Fruit fly (Drosophila melanogaster): ENCODE results near the gene Rab1.

Gene Rab1

DNA sequence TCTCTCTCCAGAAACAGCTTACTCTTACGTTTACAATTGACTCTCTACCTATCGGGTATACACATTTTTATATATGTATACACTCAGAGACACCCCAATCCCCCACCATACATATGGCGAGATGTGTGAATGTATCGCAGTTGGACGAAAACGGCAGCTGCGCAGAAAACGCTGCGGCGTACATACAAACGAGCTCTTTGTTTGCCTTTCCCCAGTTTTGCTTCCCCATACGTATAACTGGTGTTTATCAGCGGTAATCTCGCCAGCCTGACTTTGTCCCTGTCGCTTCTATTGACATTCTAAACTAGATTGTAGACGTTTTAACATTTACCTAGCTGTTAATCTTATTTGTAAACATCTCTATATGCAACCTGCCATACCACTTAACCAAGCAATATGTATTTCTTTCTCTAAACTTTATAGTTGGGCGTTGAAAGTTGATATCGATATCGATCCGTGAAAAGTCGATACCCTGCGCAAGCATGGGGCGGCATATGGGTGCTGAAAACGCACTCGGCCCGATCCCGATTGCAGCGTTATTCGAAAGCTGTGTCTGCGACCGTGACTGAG, 28.6 kb upstream of the Rab1 start (continued):
- peak; percentile 82 for TF ChIP-seq CG10431 (GFP tag; optimal IDR thresholded peaks at IDR 0.05)
- TF ChIP-seq CG13123 (GFP tag; optimal IDR thresholded peaks at IDR 0.05): peak; percentile 49
- peak; percentile 76 for TF ChIP-seq Lhr (GFP tag; optimal IDR thresholded peaks at IDR 0.05)
- peak; percentile 15 to 70 for TF ChIP-seq bsh (GFP tag; optimal IDR thresholded peaks at IDR 0.05)
- no peak for TF ChIP-seq MESR4 (GFP tag; optimal IDR thresholded peaks at IDR 0.05)
- TF ChIP-seq CG11247 (GFP tag; IDR thresholded peaks at IDR 0.05): no peak
- TF ChIP-seq ERR (GFP tag; optimal IDR thresholded peaks at IDR 0.05): peak; percentile 71
- TF ChIP-seq tap (tag; optimal IDR thresholded peaks at IDR 0.05): peak; percentile 64
- peak; percentile 10 for TF ChIP-seq CG15479 (GFP tag; optimal IDR thresholded peaks at IDR 0.05)
- peak; percentile 89 for TF ChIP-seq schlank (tag; optimal IDR thresholded peaks at IDR 0.05)
- TF ChIP-seq D19B (GFP tag; optimal IDR thresholded peaks at IDR 0.05): peak; percentile 16
- TF ChIP-seq Spps (tag; optimal IDR thresholded peaks at IDR 0.05): peak; percentile 45
- peak; percentile 72 for TF ChIP-seq CG18011 (GFP tag; optimal IDR thresholded peaks at IDR 0.05)
- TF ChIP-seq CG15696 (tag; optimal IDR thresholded peaks at IDR 0.05): peak; percentile 81
- TF ChIP-seq sqz (GFP tag; optimal IDR thresholded peaks at IDR 0.05): peak; percentile 81
- TF ChIP-seq CG42726 (GFP tag; IDR thresholded peaks at IDR 0.05; ENCODE audit: partially characterized antibody): no peak
- no peak for TF ChIP-seq aop (GFP tag; IDR thresholded peaks at IDR 0.05)
- peak; percentile 78 for TF ChIP-seq ewg (GFP tag; optimal IDR thresholded peaks at IDR 0.05)
- TF ChIP-seq CG34224 (GFP tag; IDR thresholded peaks at IDR 0.05; ENCODE audit: partially characterized antibody): no peak
- TF ChIP-seq dan (GFP tag; IDR thresholded peaks at IDR 0.05): no peak
- peak; percentile 50 for TF ChIP-seq jumu (GFP tag; optimal IDR thresholded peaks at IDR 0.05)
- peak; percentile 33 for TF ChIP-seq emc (GFP tag; optimal IDR thresholded peaks at IDR 0.05)
- peak; percentile 69 for TF ChIP-seq gem (tag; optimal IDR thresholded peaks at IDR 0.05)
- TF ChIP-seq chif (GFP tag; optimal IDR thresholded peaks at IDR 0.05): peak in 1 of 2 experiments; percentile 2
- TF ChIP-seq Ravus (GFP tag; IDR thresholded peaks at IDR 0.05): no peak
- TF ChIP-seq trh (GFP tag; optimal IDR thresholded peaks at IDR 0.05): peak; percentile 8
- peak; percentile 68 for TF ChIP-seq CG8924 (tag; optimal IDR thresholded peaks at IDR 0.05)
- peak; percentile 48 for TF ChIP-seq Nf-YB (GFP tag; optimal IDR thresholded peaks at IDR 0.05)
- peak; percentile 60 for TF ChIP-seq Camta (GFP tag; optimal IDR thresholded peaks at IDR 0.05)
- TF ChIP-seq Sox102F (GFP tag; optimal IDR thresholded peaks at IDR 0.05): peak; percentile 55
- TF ChIP-seq jing (GFP tag; optimal IDR thresholded peaks at IDR 0.05): no peak
- TF ChIP-seq CG11723 (GFP tag; optimal IDR thresholded peaks at IDR 0.05): peak; percentile 57
- no peak for TF ChIP-seq Nf-YA (GFP tag; IDR thresholded peaks at IDR 0.05)
- peak; percentile 44 for TF ChIP-seq TFAM (GFP tag; optimal IDR thresholded peaks at IDR 0.05)
- TF ChIP-seq CG4854 (GFP tag; optimal IDR thresholded peaks at IDR 0.05): peak; percentile 68
- no peak for TF ChIP-seq CG10565 (GFP tag; optimal IDR thresholded peaks at IDR 0.05)
- TF ChIP-seq CG14965 (GFP tag; optimal IDR thresholded peaks at IDR 0.05; ENCODE audit: borderline replicate concordance): peak; percentile 72
- peak; percentile 82 for TF ChIP-seq eyg (GFP tag; optimal IDR thresholded peaks at IDR 0.05)
- peak; percentile 56 for TF ChIP-seq her (GFP tag; optimal IDR thresholded peaks at IDR 0.05)
- TF ChIP-seq wdn (GFP tag; IDR thresholded peaks at IDR 0.05): no peak
- no peak for TF ChIP-seq hb (GFP tag; IDR thresholded peaks at IDR 0.05; ENCODE audit: partially characterized antibody)
- TF ChIP-seq CG4404 (GFP tag; IDR thresholded peaks at IDR 0.05): no peak
- TF ChIP-seq CG14014 (GFP tag; IDR thresholded peaks at IDR 0.05): no peak
- no peak for TF ChIP-seq Dip2 (GFP tag; IDR thresholded peaks at IDR 0.05)
- no peak for TF ChIP-seq dati (GFP tag; IDR thresholded peaks at IDR 0.05)
- no peak for TF ChIP-seq E2f2 (GFP tag; IDR thresholded peaks at IDR 0.05)
- peak; percentile 10 for TF ChIP-seq shn (GFP tag; optimal IDR thresholded peaks at IDR 0.05)
- peak; percentile 76 for TF ChIP-seq CHES-1-like (GFP tag; optimal IDR thresholded peaks at IDR 0.05)
- TF ChIP-seq CG3847 (GFP tag; IDR thresholded peaks at IDR 0.05): no peak
- no peak for TF ChIP-seq CG4730 (GFP tag; IDR thresholded peaks at IDR 0.05)

Data from whole organism, embryonic.